Worm (Caenorhabditis elegans) whole organism, midembryonic: ENCODE results near the gene tsp-17.

Source experiments
- T22C8.4 ChIP-seq: fragments of 200-800 bp; sonication (Bioruptor generic); IDR thresholded peaks from 2 replicates; pipeline ENCODE4 v1.3.6; 2022; ENCODE audit warnings: missing genetic modification characterization, missing compliant biosample characterization
- cog-1 ChIP-seq: sonication (generic microtip); optimal IDR thresholded peaks from 2 replicates; lab custom pipeline; 2016; ENCODE audit warnings: missing genetic modification characterization, missing compliant biosample characterization
- flt-1 ChIP-seq: fragments of 200-800 bp; sonication (Bioruptor generic); IDR thresholded peaks from 2 replicates; pipeline ENCODE4 v1.3.6; 2022; ENCODE audit warnings: missing genetic modification characterization, missing compliant biosample characterization
- klf-2 ChIP-seq: fragments of 200-800 bp; sonication (Bioruptor generic); conservative IDR thresholded peaks from 2 replicates; pipeline ENCODE4 v1.3.6; 2022; ENCODE audit warnings: missing genetic modification reagents, missing genetic modification characterization, missing compliant biosample characterization
- med-1 ChIP-seq: sonication (generic microtip); optimal IDR thresholded peaks from 2 replicates; lab custom pipeline; 2017; ENCODE audit warnings: missing genetic modification characterization, mild to moderate bottlenecking, missing compliant biosample characterization, antibody characterized with exemption, missing genetic modification reagents; ENCODE audit not compliant: insufficient read depth
- ref-1 ChIP-seq: fragments of 200-800 bp; sonication (Bioruptor generic); conservative IDR thresholded peaks from 2 replicates; pipeline ENCODE4 v1.3.6; 2022; ENCODE audit warnings: missing genetic modification reagents, missing genetic modification characterization, missing compliant biosample characterization
- tab-1 ChIP-seq: fragments of 200-800 bp; sonication (Bioruptor generic); IDR thresholded peaks from 2 replicates; pipeline ENCODE4 v1.3.6; 2022; ENCODE audit warnings: missing genetic modification characterization, missing compliant biosample characterization
- ztf-23 ChIP-seq: fragments of 200-800 bp; sonication (Bioruptor generic); IDR thresholded peaks from 2 replicates; pipeline ENCODE4 v1.3.6; 2022; ENCODE audit warnings: missing genetic modification reagents, missing genetic modification characterization, missing compliant biosample characterization
- ztf-29 ChIP-seq: fragments of 200-800 bp; sonication (Bioruptor generic); IDR thresholded peaks from 2 replicates; pipeline ENCODE4 v1.3.6; 2022; ENCODE audit warnings: missing genetic modification reagents, missing genetic modification characterization, missing compliant biosample characterization

- no peak for TF ChIP-seq T22C8.4
- no peak for TF ChIP-seq cog-1
- TF ChIP-seq ref-1 (GFP tag; lab: Robert Waterston, UW), result no peak
- TF ChIP-seq tab-1 (GFP tag; lab: Robert Waterston, UW), result no peak
- TF ChIP-seq flt-1 (GFP tag; lab: Robert Waterston, UW), result 0 out of 2 replicates have a peak, but pooled peaks have one; percentile 64
- TF ChIP-seq klf-2, result no peak
- TF ChIP-seq ztf-23 (GFP tag; lab: Robert Waterston, UW), result no peak
- no peak for TF ChIP-seq med-1
- no peak for TF ChIP-seq ztf-29
Measured at ce11 chrX:3678507-3679175, 2.3 kb upstream of the tsp-17 start, which contains the start of gene tag-52.
